Fruit fly (Drosophila melanogaster): Measurements from ENCODE around the gene CG8004.

Gene CG8004

DNA sequence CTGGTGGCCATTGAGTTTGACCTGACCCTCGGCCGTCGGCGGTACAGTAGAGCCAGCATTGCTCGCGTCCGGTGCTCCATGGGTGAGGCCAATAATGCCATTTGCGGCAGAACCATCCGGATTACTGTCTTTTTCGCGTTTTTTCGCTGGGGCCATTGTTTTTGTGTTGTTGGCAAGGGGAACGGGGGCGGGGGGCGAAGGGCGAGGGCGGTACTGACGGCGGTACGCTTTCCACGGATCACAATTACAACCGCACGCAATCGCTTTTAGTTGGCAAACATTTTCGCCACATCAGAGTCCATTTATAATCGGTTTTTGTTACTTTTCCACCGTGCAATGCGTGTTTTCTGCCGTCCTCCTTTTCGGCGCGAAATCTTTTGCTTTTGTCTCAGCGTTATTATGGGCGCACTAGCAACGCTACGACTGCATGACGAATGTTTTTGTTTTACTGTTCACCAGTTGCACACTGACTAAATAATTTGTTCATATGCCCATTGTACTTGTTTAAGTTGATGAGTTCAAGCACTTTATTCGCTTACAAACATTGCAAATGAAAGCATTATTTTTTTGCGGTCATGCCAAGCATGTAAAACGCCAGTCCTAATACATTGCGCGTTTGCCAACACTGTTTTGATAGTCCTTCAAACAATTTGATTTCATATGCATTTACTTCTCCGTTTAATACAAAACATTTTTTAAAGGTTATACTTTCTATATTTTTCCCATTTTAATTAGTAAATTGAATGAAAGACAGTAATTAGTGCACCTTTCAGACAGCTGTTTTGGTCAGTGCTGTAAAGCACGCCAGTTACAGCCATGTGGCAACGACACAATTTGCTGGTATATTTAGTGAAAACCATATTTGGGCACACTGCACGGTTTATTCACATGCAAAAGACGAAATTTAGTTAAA is 5.2 kb downstream of the CG8004 start, which contains the start of gene Pfdn6 (continued):
- TF ChIP-seq CG15073 (GFP tag; optimal IDR thresholded peaks at IDR 0.05) (no peak), br (optimal IDR thresholded peaks at IDR 0.05) (no peak), chif (GFP tag; optimal IDR thresholded peaks at IDR 0.05) (peak; percentile 72 to 75), tap (tag; optimal IDR thresholded peaks at IDR 0.05) (no peak), Antp (GFP tag; optimal IDR thresholded peaks at IDR 0.05) (peak; percentile 57), tll (GFP tag; optimal IDR thresholded peaks at IDR 0.05) (no peak), CG17612 (GFP tag; IDR thresholded peaks at IDR 0.05) (no peak), lilli (GFP tag; optimal IDR thresholded peaks at IDR 0.05) (peak; percentile 80), CG2875 (GFP tag; optimal IDR thresholded peaks at IDR 0.05) (no peak), CG31441 (GFP tag; IDR thresholded peaks at IDR 0.05) (peak; percentile 71), CG16815 (GFP tag; optimal IDR thresholded peaks at IDR 0.05) (peak; percentile 74), HHEX (GFP tag; optimal IDR thresholded peaks at IDR 0.05) (peak; percentile 63), CG10366 (GFP tag; IDR thresholded peaks at IDR 0.05) (peak; percentile 82), CG4424 (GFP tag; optimal IDR thresholded peaks at IDR 0.05) (peak; percentile 68), ara (GFP tag; IDR thresholded peaks at IDR 0.05) (0 out of 2 replicates have a peak, but pooled peaks have one; percentile 35), CG12155 (GFP tag; optimal IDR thresholded peaks at IDR 0.05) (peak; percentile 56), kah (GFP tag; optimal IDR thresholded peaks at IDR 0.05) (no peak), Deaf1 (tag; optimal IDR thresholded peaks at IDR 0.05) (no peak), CG2889 (GFP tag; IDR thresholded peaks at IDR 0.05) (peak; percentile 83; the same call in 2 of the 3 replicates), H15 (GFP tag; IDR thresholded peaks at IDR 0.05) (peak; percentile 57; the same call in 1 of the 3 replicates), dysf (GFP tag; IDR thresholded peaks at IDR 0.05) (peak; percentile 91), Ptx1 (GFP tag; IDR thresholded peaks at IDR 0.05) (peak; percentile 82), Blimp-1 (GFP tag; optimal IDR thresholded peaks at IDR 0.05) (peak; percentile 82), schlank (tag; optimal IDR thresholded peaks at IDR 0.05) (peak; percentile 45), CG4328 (GFP tag; optimal IDR thresholded peaks at IDR 0.05) (peak; percentile 34), twi (tag; optimal IDR thresholded peaks at IDR 0.05) (peak; percentile 50), CG14050 (GFP tag; IDR thresholded peaks at IDR 0.05) (peak; percentile 72), CG13296 (GFP tag; optimal IDR thresholded peaks at IDR 0.05) (no peak), zf30C (GFP tag; optimal IDR thresholded peaks at IDR 0.05) (no peak), vnd (GFP tag; IDR thresholded peaks at IDR 0.05; ENCODE audit: partially characterized antibody) (peak; percentile 83), Oaz (GFP tag; IDR thresholded peaks at IDR 0.05) (peak; percentile 85; the same call in 1 of the 2 replicates), sob (GFP tag; IDR thresholded peaks at IDR 0.05) (peak; percentile 90), Atf-2 (GFP tag; optimal IDR thresholded peaks at IDR 0.05) (peak; percentile 77), bowl (GFP tag; IDR thresholded peaks at IDR 0.05) (0 out of 2 replicates have a peak, but pooled peaks have one; percentile 19), CG9817 (tag; optimal IDR thresholded peaks at IDR 0.05) (peak; percentile 84), crol (GFP tag; IDR thresholded peaks at IDR 0.05) (peak; percentile 98), Drgx (GFP tag; IDR thresholded peaks at IDR 0.05) (peak; percentile 55; the same call in 1 of the 2 replicates), ham (GFP tag; IDR thresholded peaks at IDR 0.05) (no peak), CrebB (tag; optimal IDR thresholded peaks at IDR 0.05) (peak; percentile 28), maf-S (GFP tag; optimal IDR thresholded peaks at IDR 0.05) (peak; percentile 72), slbo (GFP tag; IDR thresholded peaks at IDR 0.05) (peak; percentile 88), Rx (GFP tag; IDR thresholded peaks at IDR 0.05) (peak; percentile 70), CG2712 (tag; optimal IDR thresholded peaks at IDR 0.05) (peak; percentile 77), vfl (GFP tag; optimal IDR thresholded peaks at IDR 0.05) (peak; percentile 47), run (tag; optimal IDR thresholded peaks at IDR 0.05) (peak; percentile 12), CG18262 (tag; optimal IDR thresholded peaks at IDR 0.05) (peak; percentile 72), abd-A (tag; optimal IDR thresholded peaks at IDR 0.05) (no peak), stwl (tag; optimal IDR thresholded peaks at IDR 0.05) (peak; percentile 86), CG1233 (GFP tag; optimal IDR thresholded peaks at IDR 0.05) (peak; percentile 47)
